Worm (Caenorhabditis elegans): ENCODE results near the gene sir-2.2.

The sir-2.2 gene

ce11 chrX:13349230-13350122 is 21.6 kb downstream of the sir-2.2 start (continued):
- TF ChIP-seq unc-62 (GFP tag; optimal IDR thresholded peaks at IDR 0.05 in 1 of 2), result no peak
- TF ChIP-seq unc-62 (tag; optimal IDR thresholded peaks at IDR 0.05), result no peak
- TF ChIP-seq mdl-1 (tag; optimal IDR thresholded peaks at IDR 0.05), result peak in 1 of 2 experiments; percentile 16
- TF ChIP-seq nhr-10 (tag; optimal IDR thresholded peaks at IDR 0.05), result no peak
- no peak for TF ChIP-seq ZK337.2 (GFP tag; IDR thresholded peaks at IDR 0.05)
- no peak for TF ChIP-seq zip-11 (GFP tag; IDR thresholded peaks at IDR 0.05)
- TF ChIP-seq F49E8.2 (tag; optimal IDR thresholded peaks at IDR 0.05; ENCODE audit: borderline replicate concordance), result no peak
- TF ChIP-seq hlh-11 (tag; optimal IDR thresholded peaks at IDR 0.05), result peak; percentile 26
- TF ChIP-seq unc-130 (GFP tag; optimal IDR thresholded peaks at IDR 0.05), result no peak

- no peak for TF ChIP-seq fos-1 (tag; optimal IDR thresholded peaks at IDR 0.05)
- peak in 1 of 2 experiments; percentile 53 for TF ChIP-seq unc-62 (GFP tag; optimal IDR thresholded peaks at IDR 0.05 in 1 of 2)
- no peak for TF ChIP-seq unc-62 (tag; optimal IDR thresholded peaks at IDR 0.05)
- no peak for TF ChIP-seq daf-19 (GFP tag; conservative IDR thresholded peaks at IDR 0.05)
- peak; percentile 10 for TF ChIP-seq T20F7.1 (GFP tag; optimal IDR thresholded peaks at IDR 0.05)
- peak; percentile 21 for TF ChIP-seq duxl-1 (tag; optimal IDR thresholded peaks at IDR 0.05; ENCODE audit: poor library complexity)
- TF ChIP-seq mxl-3 (GFP tag; optimal IDR thresholded peaks at IDR 0.05), result peak; percentile 16
- TF ChIP-seq pha-4 (GFP tag; IDR thresholded peaks at IDR 0.05), result no peak
- no peak for TF ChIP-seq pha-4 (tag; optimal IDR thresholded peaks at IDR 0.05)
- peak; percentile 41 for TF ChIP-seq lin-38 (GFP tag; IDR thresholded peaks at IDR 0.05)
- TF ChIP-seq ctbp-1 (GFP tag; IDR thresholded peaks at IDR 0.05), result peak; percentile 21; the same call in 1 of the 2 replicates
- no peak for TF ChIP-seq egl-43 (GFP tag; IDR thresholded peaks at IDR 0.05)
- no peak for TF ChIP-seq cey-2 (tag; optimal IDR thresholded peaks at IDR 0.05; ENCODE audit: borderline replicate concordance, insufficient read depth)
- TF ChIP-seq tra-1 (GFP tag; IDR thresholded peaks at IDR 0.05), result 0 out of 2 replicates have a peak, but pooled peaks have one; percentile 5
- no peak for TF ChIP-seq rbr-2 (tag; optimal IDR thresholded peaks at IDR 0.05)
- TF ChIP-seq T26A8.4 (GFP tag; IDR thresholded peaks at IDR 0.05), result peak; percentile 54
- no peak for TF ChIP-seq lsy-2 (tag; optimal IDR thresholded peaks at IDR 0.05)
- peak; percentile 9; the same call in 1 of the 2 replicates for TF ChIP-seq snpc-1.2 (GFP tag; IDR thresholded peaks at IDR 0.05)
- TF ChIP-seq aha-1 (tag), result peak; percentile 7
These were observed 22.4 kb downstream of the sir-2.2 start for ce11 chrX:13350123-13350798.

- peak; percentile 40; the same call in 1 of the 2 replicates for TF ChIP-seq tra-1 (GFP tag; IDR thresholded peaks at IDR 0.05)
- TF ChIP-seq fos-1 (tag; optimal IDR thresholded peaks at IDR 0.05), result no peak
- 0 out of 2 replicates have a peak, but pooled peaks have one; percentile 55 for TF ChIP-seq zfp-3 (GFP tag; conservative IDR thresholded peaks at IDR 0.05)
- no peak for TF ChIP-seq ceh-32 (tag; optimal IDR thresholded peaks at IDR 0.05; ENCODE audit: poor library complexity)
- no peak for TF ChIP-seq ceh-28 (tag; optimal IDR thresholded peaks at IDR 0.05)
- no peak for TF ChIP-seq ceh-62 (tag; optimal IDR thresholded peaks at IDR 0.05)
- TF ChIP-seq daf-8 (GFP tag; IDR thresholded peaks at IDR 0.05), result no peak
- TF ChIP-seq pqm-1 (tag; optimal IDR thresholded peaks at IDR 0.05), result no peak
- TF ChIP-seq F10B5.3 (tag; optimal IDR thresholded peaks at IDR 0.05), result peak; percentile 9
- TF ChIP-seq nhr-237 (tag; optimal IDR thresholded peaks at IDR 0.05), result no peak
- no peak for TF ChIP-seq egl-43 (GFP tag; IDR thresholded peaks at IDR 0.05)
- peak; percentile 70 for TF ChIP-seq nhr-28 (tag; optimal IDR thresholded peaks at IDR 0.05)
- TF ChIP-seq aha-1 (tag), result peak; percentile 91
- no peak for TF ChIP-seq F37D6.2 (tag; optimal IDR thresholded peaks at IDR 0.05)
- peak; percentile 66 for TF ChIP-seq mdt-29 (GFP tag; IDR thresholded peaks at IDR 0.05)
- peak; percentile 73 for TF ChIP-seq mep-1 (tag; optimal IDR thresholded peaks at IDR 0.05)
- no peak for TF ChIP-seq ZK337.2 (GFP tag; IDR thresholded peaks at IDR 0.05)
- 0 out of 2 replicates have a peak, but pooled peaks have one; percentile 29 for TF ChIP-seq ceh-20 (GFP tag; IDR thresholded peaks at IDR 0.05)
- TF ChIP-seq lir-3 (tag; optimal IDR thresholded peaks at IDR 0.05), result no peak
- peak; percentile 33 for TF ChIP-seq duxl-1 (tag; optimal IDR thresholded peaks at IDR 0.05; ENCODE audit: poor library complexity)
- TF ChIP-seq Y75B8A.6 (GFP tag; IDR thresholded peaks at IDR 0.05), result no peak
- no peak for TF ChIP-seq pha-4 (GFP tag; IDR thresholded peaks at IDR 0.05)
- TF ChIP-seq pha-4 (tag; optimal IDR thresholded peaks at IDR 0.05), result no peak
- TF ChIP-seq lin-1 (GFP tag; IDR thresholded peaks at IDR 0.05), result 0 out of 2 replicates have a peak, but pooled peaks have one; percentile 19
These were observed 23.2 kb downstream of the sir-2.2 start, which contains the start of gene mxl-3 for ce11 chrX:13350804-13351747. mxl-3 (minus strand) TSS chrX:13350804.
